Worm (Caenorhabditis elegans) whole organism, young adult: ENCODE measurements around the gene fbxa-32.

Experiments used
- F33H1.4 ChIP-seq: fragments of 200-800 bp; sonication (Bioruptor generic); IDR thresholded peaks from 2 replicates; pipeline ENCODE4 v1.3.6; 2022; ENCODE audit warnings: missing genetic modification reagents, missing genetic modification characterization, missing compliant biosample characterization
- F37B4.10 ChIP-seq: fragments of 200-800 bp; sonication (Bioruptor generic); IDR thresholded peaks from 2 replicates; pipeline ENCODE4 v1.3.6; 2022; ENCODE audit warnings: missing genetic modification characterization, missing compliant biosample characterization
- K12H6.12 ChIP-seq: fragments of 200-800 bp; sonication (Bioruptor generic); optimal IDR thresholded peaks from 2 replicates; lab custom pipeline; 2018; ENCODE audit warnings: mild to moderate bottlenecking, missing genetic modification characterization, missing compliant biosample characterization
- Y53F4B.3 ChIP-seq: fragments of 200-800 bp; sonication (Bioruptor generic); IDR thresholded peaks from 2 replicates; pipeline ENCODE4 v1.3.6; 2022; ENCODE audit warnings: missing genetic modification reagents, missing genetic modification characterization, missing compliant biosample characterization
- Y53G8AR.9 ChIP-seq: fragments of 200-800 bp; sonication (Bioruptor generic); conservative IDR thresholded peaks from 2 replicates; pipeline ENCODE4 v1.3.6; 2022; ENCODE audit warnings: missing genetic modification reagents, missing genetic modification characterization, missing compliant biosample characterization
- Y67H2A.10 ChIP-seq: fragments of 200-800 bp; sonication (Bioruptor generic); conservative IDR thresholded peaks from 2 replicates; pipeline ENCODE4 v1.3.6; 2022; ENCODE audit warnings: missing genetic modification reagents, missing genetic modification characterization, missing compliant biosample characterization
- Y95B8A.8 ChIP-seq: fragments of 200-800 bp; sonication (Bioruptor generic); IDR thresholded peaks from 2 replicates; pipeline ENCODE4 v1.3.6; 2022; ENCODE audit warnings: missing genetic modification reagents, missing genetic modification characterization, missing compliant biosample characterization
- attf-5 ChIP-seq: fragments of 200-800 bp; sonication (Bioruptor generic); optimal IDR thresholded peaks from 2 replicates; lab custom pipeline; 2018; ENCODE audit warnings: mild to moderate bottlenecking, missing genetic modification characterization, missing compliant biosample characterization
- cebp-1 ChIP-seq, 2 experiments: fragments of 200-800 bp in 1 of 2; sonication (Bioruptor generic) in 1 of 2; sonication (generic microtip) in 1 of 2; IDR thresholded peaks in 1 of 2; optimal IDR thresholded peaks in 1 of 2; 2 replicates each; pipeline versions ENCODE4 v1.3.6 to Lab custom; 2017 to 2022; ENCODE audit warnings: missing compliant biosample characterization in 2 of 2, missing genetic modification characterization in 2 of 2, mild to moderate bottlenecking in 1 of 2, missing genetic modification reagents in 1 of 2, moderate library complexity in 1 of 2
- cebp-2 ChIP-seq: fragments of 200-800 bp; sonication (Bioruptor generic); IDR thresholded peaks from 2 replicates; pipeline ENCODE4 v1.3.6; 2022; ENCODE audit warnings: missing genetic modification characterization, missing compliant biosample characterization
- ceh-79 ChIP-seq: sonication (generic microtip); optimal IDR thresholded peaks from 2 replicates; lab custom pipeline; 2017; ENCODE audit warnings: mild to moderate bottlenecking, missing genetic modification characterization, missing compliant biosample characterization
- ceh-91 ChIP-seq: fragments of 200-800 bp; sonication (Bioruptor generic); IDR thresholded peaks from 2 replicates; pipeline ENCODE4 v1.3.6; 2022; ENCODE audit warnings: missing genetic modification reagents, missing genetic modification characterization, missing compliant biosample characterization
- efl-1 ChIP-seq: fragments of 150-350 bp; optimal IDR thresholded peaks from 2 replicates; lab custom pipeline; 2014; ENCODE audit warnings: missing biosample characterization, missing genetic modification reagents, missing genetic modification characterization
- fkh-3 ChIP-seq: sonication (generic microtip); optimal IDR thresholded peaks from 2 replicates; lab custom pipeline; 2016; ENCODE audit warnings: mild to moderate bottlenecking, missing genetic modification characterization, missing compliant biosample characterization
- hmg-1.2 ChIP-seq: fragments of 200-800 bp; sonication (Bioruptor generic); IDR thresholded peaks from 2 replicates; pipeline ENCODE4 v1.3.6; 2022; ENCODE audit warnings: missing genetic modification reagents, missing genetic modification characterization, missing compliant biosample characterization
- hmg-20 ChIP-seq: fragments of 200-800 bp; sonication (Bioruptor generic); IDR thresholded peaks from 2 replicates; pipeline ENCODE4 v1.3.6; 2022; ENCODE audit warnings: missing genetic modification reagents, missing genetic modification characterization, missing compliant biosample characterization
- hsf-1 ChIP-seq: fragments of 200-800 bp; sonication (Bioruptor generic); IDR thresholded peaks from 2 replicates; pipeline ENCODE4 v1.3.6; 2022; ENCODE audit warnings: missing genetic modification reagents, missing genetic modification characterization, missing compliant biosample characterization
- let-526 ChIP-seq: fragments of 200-800 bp; sonication (Bioruptor generic); IDR thresholded peaks from 2 replicates; pipeline ENCODE4 v1.3.6; 2022; ENCODE audit warnings: missing genetic modification reagents, missing genetic modification characterization, missing compliant biosample characterization
- let-607 ChIP-seq, 2 experiments: fragments of 200-800 bp in 1 of 2; sonication (Bioruptor generic) in 1 of 2; sonication (generic microtip) in 1 of 2; optimal IDR thresholded peaks; 2 replicates each; lab custom pipeline; 2016 to 2018; ENCODE audit warnings: mild to moderate bottlenecking in 2 of 2, missing compliant biosample characterization in 2 of 2, missing genetic modification characterization in 2 of 2, moderate library complexity in 2 of 2, missing genotype in 1 of 2
- lin-26 ChIP-seq: fragments of 200-800 bp; sonication (Bioruptor generic); IDR thresholded peaks from 2 replicates; pipeline ENCODE4 v1.3.6; 2022; ENCODE audit warnings: missing genetic modification reagents, missing genetic modification characterization, missing compliant biosample characterization
- lir-1 ChIP-seq: fragments of 200-800 bp; sonication (Bioruptor generic); conservative IDR thresholded peaks from 2 replicates; pipeline ENCODE4 v1.3.6; 2022; ENCODE audit warnings: missing genetic modification reagents, missing genetic modification characterization, missing compliant biosample characterization
- lsy-27 ChIP-seq: sonication (generic microtip); optimal IDR thresholded peaks from 2 replicates; lab custom pipeline; 2017; ENCODE audit warnings: missing genetic modification characterization, mild to moderate bottlenecking, missing compliant biosample characterization, antibody characterized with exemption, missing genotype, borderline replicate concordance; ENCODE audit not compliant: insufficient read depth
- mcd-1 ChIP-seq: fragments of 200-800 bp; sonication (Bioruptor generic); IDR thresholded peaks from 2 replicates; pipeline ENCODE4 v1.3.6; 2022; ENCODE audit warnings: missing genetic modification reagents, missing genetic modification characterization, missing compliant biosample characterization
- mel-28 ChIP-seq: sonication (generic microtip); optimal IDR thresholded peaks from 2 replicates; lab custom pipeline; 2016; ENCODE audit warnings: borderline replicate concordance, mild to moderate bottlenecking, missing genetic modification characterization, missing compliant biosample characterization
- nfya-1 ChIP-seq: sonication (generic microtip); optimal IDR thresholded peaks from 2 replicates; lab custom pipeline; 2017; ENCODE audit warnings: antibody characterized with exemption, missing compliant biosample characterization, missing genetic modification characterization, borderline replicate concordance; ENCODE audit not compliant: insufficient read depth
- nhr-179 ChIP-seq: sonication (generic microtip); optimal IDR thresholded peaks from 2 replicates; lab custom pipeline; 2016; ENCODE audit warnings: mild to moderate bottlenecking, missing genetic modification characterization, missing compliant biosample characterization
- nhr-80 ChIP-seq: sonication (generic microtip); optimal IDR thresholded peaks from 2 replicates; lab custom pipeline; 2016; ENCODE audit warnings: missing genetic modification characterization, missing compliant biosample characterization
- nhr-90 ChIP-seq: sonication (generic microtip); optimal IDR thresholded peaks from 2 replicates; lab custom pipeline; 2016; ENCODE audit warnings: missing genotype, mild to moderate bottlenecking, missing genetic modification characterization, missing compliant biosample characterization
- pbrm-1 ChIP-seq: fragments of 200-800 bp; sonication (Bioruptor generic); IDR thresholded peaks from 2 replicates; pipeline ENCODE4 v1.3.6; 2022; ENCODE audit warnings: missing genetic modification reagents, missing genetic modification characterization, missing compliant biosample characterization
- pha-4 ChIP-seq: fragments of 150-350 bp; sonication (generic microtip); optimal IDR thresholded peaks from 2 replicates; lab custom pipeline; 2014; ENCODE audit warnings: missing biosample characterization, missing genetic modification reagents, missing genetic modification characterization
- rcor-1 ChIP-seq: fragments of 200-800 bp; sonication (Bioruptor generic); IDR thresholded peaks from 2 replicates; pipeline ENCODE4 v1.3.6; 2022; ENCODE audit warnings: missing genetic modification reagents, missing genetic modification characterization, missing compliant biosample characterization
- snpc-1.3 ChIP-seq: sonication (generic microtip); optimal IDR thresholded peaks from 2 replicates; lab custom pipeline; 2017; ENCODE audit warnings: missing genetic modification characterization, mild to moderate bottlenecking, missing compliant biosample characterization, antibody characterized with exemption, moderate library complexity, missing genotype, missing genetic modification reagents; ENCODE audit not compliant: insufficient read depth
- ztf-25 ChIP-seq: fragments of 200-800 bp; sonication (Bioruptor generic); IDR thresholded peaks from 2 replicates; pipeline ENCODE4 v1.3.6; 2022; ENCODE audit warnings: missing genetic modification reagents, missing genetic modification characterization, missing compliant biosample characterization
- ztf-26 ChIP-seq: sonication (generic microtip); optimal IDR thresholded peaks from 2 replicates; lab custom pipeline; 2017; ENCODE audit warnings: missing genetic modification characterization, missing compliant biosample characterization
- ztf-6 ChIP-seq: fragments of 200-800 bp; sonication (Bioruptor generic); IDR thresholded peaks from 2 replicates; pipeline ENCODE4 v1.3.6; 2022; ENCODE audit warnings: missing genetic modification reagents, missing genetic modification characterization, missing compliant biosample characterization

The fbxa-32 gene

ce11 chrIII:1249111-1249583 is 19.9 kb downstream of the fbxa-32 start, which contains the start of the genes fbxa-76 and fbxa-77 (continued):
- no peak for TF ChIP-seq Y67H2A.10
- TF ChIP-seq Y53G8AR.9 (GFP tag; lab: Robert Waterston, UW) = no peak
- no peak for TF ChIP-seq fkh-3
- TF ChIP-seq lsy-27 = no peak
- peak; percentile 37 for TF ChIP-seq attf-5 (GFP tag; lab: Kevin White, UChicago)
- no peak for TF ChIP-seq efl-1 (GFP tag; lab: Kevin White, UChicago)
- peak; percentile 19 to 30 for TF ChIP-seq let-607 (tag; optimal IDR thresholded peaks at IDR 0.05; lab: Kevin White, UChicago)
- TF ChIP-seq ceh-79 (tag; lab: Kevin White, UChicago) = no peak
- TF ChIP-seq Y53F4B.3 = no peak
- peak; percentile 73 for TF ChIP-seq nhr-80 (tag; lab: Kevin White, UChicago)
- no peak for TF ChIP-seq cebp-1 (GFP tag; IDR thresholded peaks at IDR 0.05; lab: Robert Waterston, UW)
- TF ChIP-seq cebp-1 (tag; optimal IDR thresholded peaks at IDR 0.05; lab: Kevin White, UChicago) = peak; percentile 19
- TF ChIP-seq ztf-25 = no peak
- no peak for TF ChIP-seq hmg-20 (GFP tag; lab: Robert Waterston, UW)
- TF ChIP-seq mcd-1 (GFP tag; lab: Robert Waterston, UW) = no peak
- TF ChIP-seq ztf-6 (GFP tag; lab: Robert Waterston, UW) = no peak
- no peak for TF ChIP-seq Y95B8A.8 (GFP tag; lab: Robert Waterston, UW)
- no peak for TF ChIP-seq hsf-1 (GFP tag; lab: Robert Waterston, UW)
- no peak for TF ChIP-seq snpc-1.3 (tag; lab: Kevin White, UChicago)
- TF ChIP-seq let-526 (GFP tag; lab: Robert Waterston, UW) = no peak
- TF ChIP-seq lin-26 = no peak

- TF ChIP-seq cebp-2 (GFP tag; lab: Robert Waterston, UW) (no peak), hmg-1.2 (GFP tag; lab: Robert Waterston, UW) (peak; percentile 78)
- TF ChIP-seq, all 124 proteins: peak for 1
These were observed 20.7 kb downstream of the fbxa-32 start for ce11 chrIII:1248335-1248734.

DNA sequence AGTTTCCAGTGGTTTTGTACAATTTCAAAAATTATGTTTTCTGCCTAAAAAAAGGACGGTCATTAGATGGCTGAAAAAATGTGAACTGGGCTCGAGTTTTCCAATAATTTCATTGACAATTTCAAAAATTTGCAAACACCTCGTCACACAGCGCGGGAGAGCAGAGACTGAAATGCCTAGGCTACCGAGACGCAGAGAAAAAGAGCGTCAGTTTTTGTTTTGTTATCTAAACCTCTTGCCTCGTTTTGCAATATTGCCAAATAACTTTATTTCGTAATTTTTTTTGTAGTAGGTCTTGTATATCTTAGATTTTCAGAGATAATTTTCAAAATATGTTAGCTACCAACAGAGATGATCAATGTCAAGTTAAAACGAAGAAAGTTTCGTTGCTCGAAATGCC is 25.9 kb downstream of the fbxa-32 start, which contains the start of gene fbxa-63:
fbxa-63 (plus strand) TSS at position 310 of the 400 bp plus-strand sequence.
- TF ChIP-seq ztf-26 (tag; lab: Kevin White, UChicago) (no peak), attf-5 (GFP tag; lab: Kevin White, UChicago) (peak; percentile 57), ceh-91 (GFP tag; lab: Robert Waterston, UW) (no peak), K12H6.12 (tag; lab: Kevin White, UChicago) (no peak), rcor-1 (GFP tag; lab: Robert Waterston, UW) (no peak), pha-4 (tag; lab: Kevin White, UChicago) (no peak), nhr-179 (tag; lab: Kevin White, UChicago) (no peak), cebp-1 (GFP tag; IDR thresholded peaks at IDR 0.05; lab: Robert Waterston, UW) (peak; percentile 71; the same call in 1 of the 2 replicates), cebp-1 (tag; optimal IDR thresholded peaks at IDR 0.05; lab: Kevin White, UChicago) (peak; percentile 93), hmg-1.2 (GFP tag; lab: Robert Waterston, UW) (peak; percentile 68; the same call in 1 of the 2 replicates)

ce11 chrIII:1238704-1239103 is 30.4 kb downstream of the fbxa-32 start, which contains the start of gene fbxa-61:
Gene fbxa-61, plus strand, starts transcription at chrIII:1239048.
- TF ChIP-seq hmg-1.2 (GFP tag; lab: Robert Waterston, UW) = no peak
- TF ChIP-seq F33H1.4 (GFP tag; lab: Robert Waterston, UW) = no peak
- TF ChIP-seq pbrm-1 (GFP tag; lab: Robert Waterston, UW) = no peak
- no peak for TF ChIP-seq nhr-90 (tag; lab: Kevin White, UChicago)
- no peak for TF ChIP-seq nfya-1 (tag; lab: Kevin White, UChicago)
- TF ChIP-seq mel-28 = no peak
- TF ChIP-seq lir-1 (GFP tag; lab: Robert Waterston, UW) = no peak
- no peak for TF ChIP-seq F37B4.10
- no peak for TF ChIP-seq let-526 (GFP tag; lab: Robert Waterston, UW)
